Fruit fly (Drosophila melanogaster): Measurements from ENCODE around the gene rst.

The rst gene

DNA sequence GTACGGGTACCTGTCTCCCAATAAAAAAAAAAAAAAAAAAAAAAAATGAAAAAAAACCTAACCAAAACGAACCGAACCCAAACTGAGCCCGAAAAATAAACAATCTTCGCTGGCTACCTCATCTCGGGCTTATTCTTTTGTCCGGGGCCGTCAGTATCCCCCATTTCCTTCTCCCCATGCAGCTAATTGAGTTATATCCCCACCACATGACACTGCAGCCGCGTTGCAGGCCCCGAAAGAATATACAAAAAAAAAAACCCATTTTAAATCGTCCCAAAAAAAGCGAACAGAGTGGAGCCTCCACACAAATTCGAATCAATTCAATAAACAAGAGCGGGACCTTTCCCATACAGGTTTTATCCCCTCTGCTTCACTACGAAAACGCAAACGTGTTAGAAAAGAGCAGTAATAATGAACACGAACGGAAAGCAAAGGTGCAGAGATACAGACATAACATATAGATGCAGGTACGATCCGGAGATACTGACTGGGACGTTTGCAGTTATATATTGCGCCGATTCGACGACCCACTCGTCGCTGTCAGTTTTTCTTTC, 8.9 kb downstream of the rst start:
- TF ChIP-seq ovo (GFP tag; optimal IDR thresholded peaks at IDR 0.05) (no peak), Crg-1 (GFP tag; optimal IDR thresholded peaks at IDR 0.05) (no peak), CG7101 (tag; optimal IDR thresholded peaks at IDR 0.05) (no peak), CG1620 (GFP tag; optimal IDR thresholded peaks at IDR 0.05) (no peak), toe (GFP tag; optimal IDR thresholded peaks at IDR 0.05) (no peak), kay (GFP tag; ENCODE audit: borderline replicate concordance) (no peak)

DNA sequence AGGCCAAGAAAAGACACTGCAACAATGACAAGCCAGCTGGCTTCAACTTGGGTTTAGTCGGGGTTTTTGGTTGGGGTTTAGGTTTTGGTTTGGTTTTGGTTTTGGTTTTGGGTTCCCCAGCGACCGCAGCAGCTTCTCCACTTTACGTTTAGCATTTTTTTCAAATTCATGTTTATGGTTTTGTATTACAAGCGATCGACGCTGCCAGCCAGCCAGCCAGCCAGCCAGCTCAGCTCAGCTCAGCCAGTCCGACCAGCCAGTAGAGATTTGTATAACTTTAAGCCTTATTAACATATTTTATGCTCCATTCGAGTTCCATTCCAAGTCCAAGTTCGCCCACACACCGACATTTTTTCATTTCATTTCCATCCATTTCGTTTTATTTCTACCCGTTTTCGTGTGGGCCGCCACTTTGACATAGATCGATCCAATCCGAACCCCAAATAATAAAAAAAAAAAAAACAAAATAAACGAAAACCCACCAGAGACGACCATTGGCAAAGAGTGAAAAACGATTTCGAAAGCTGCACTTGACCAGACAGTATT, 9.8 kb downstream of the rst start:
- TF ChIP-seq tj (GFP tag; optimal IDR thresholded peaks at IDR 0.05) (no peak), Mnt (GFP tag; optimal IDR thresholded peaks at IDR 0.05) (no peak), Clk (GFP tag; optimal IDR thresholded peaks at IDR 0.05) (no peak), CG11617 (GFP tag; optimal IDR thresholded peaks at IDR 0.05) (no peak), CG1620 (GFP tag; optimal IDR thresholded peaks at IDR 0.05) (no peak), CG7101 (tag; optimal IDR thresholded peaks at IDR 0.05) (no peak), CG7045 (GFP tag; optimal IDR thresholded peaks at IDR 0.05) (no peak), ovo (GFP tag; optimal IDR thresholded peaks at IDR 0.05) (no peak), bab1 (GFP tag; optimal IDR thresholded peaks at IDR 0.05) (no peak), cnc (optimal IDR thresholded peaks at IDR 0.05) (no peak), kay (GFP tag; ENCODE audit: borderline replicate concordance) (no peak), pad (GFP tag; optimal IDR thresholded peaks at IDR 0.05) (no peak), Crg-1 (GFP tag; optimal IDR thresholded peaks at IDR 0.05) (no peak), cic (GFP tag; optimal IDR thresholded peaks at IDR 0.05) (no peak)

DNA sequence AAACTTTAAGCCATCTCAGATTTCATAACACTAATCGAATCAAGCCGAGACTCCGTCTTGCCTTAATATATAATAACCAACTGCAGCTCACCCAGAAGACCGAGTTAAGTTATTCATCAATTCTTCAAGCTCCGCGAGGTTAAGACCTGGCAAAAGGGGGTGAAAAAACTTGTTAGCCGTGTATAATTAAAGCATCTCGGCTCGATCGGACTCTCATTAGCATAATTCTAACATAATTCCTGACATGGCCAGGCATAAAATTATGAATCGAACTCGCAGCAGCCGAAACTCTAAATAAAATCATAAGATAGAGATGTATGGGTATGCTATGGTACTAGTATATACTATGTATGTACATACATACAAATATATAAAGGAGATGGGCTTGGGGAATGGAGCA, 10.5 kb downstream of the rst start:
- TF ChIP-seq cic (GFP tag; optimal IDR thresholded peaks at IDR 0.05) (no peak), CG1620 (GFP tag; optimal IDR thresholded peaks at IDR 0.05) (no peak), Crg-1 (GFP tag; optimal IDR thresholded peaks at IDR 0.05) (no peak), CG12768 (GFP tag; optimal IDR thresholded peaks at IDR 0.05) (no peak), pad (GFP tag; optimal IDR thresholded peaks at IDR 0.05) (no peak), CG14711 (tag; optimal IDR thresholded peaks at IDR 0.05) (no peak), CG11617 (GFP tag; optimal IDR thresholded peaks at IDR 0.05) (no peak), bab1 (GFP tag; optimal IDR thresholded peaks at IDR 0.05) (no peak), ovo (GFP tag; optimal IDR thresholded peaks at IDR 0.05) (no peak), CG5204 (GFP tag; optimal IDR thresholded peaks at IDR 0.05) (no peak), kay (GFP tag; ENCODE audit: borderline replicate concordance) (no peak), Mnt (GFP tag; optimal IDR thresholded peaks at IDR 0.05) (no peak), Clk (GFP tag; optimal IDR thresholded peaks at IDR 0.05) (no peak), toe (GFP tag; optimal IDR thresholded peaks at IDR 0.05) (no peak), CG7045 (GFP tag; optimal IDR thresholded peaks at IDR 0.05) (no peak), cnc (optimal IDR thresholded peaks at IDR 0.05) (no peak), tj (GFP tag; optimal IDR thresholded peaks at IDR 0.05) (no peak), CG33017 (tag; optimal IDR thresholded peaks at IDR 0.05) (no peak), CG7101 (tag; optimal IDR thresholded peaks at IDR 0.05) (no peak), Hr96 (GFP tag; optimal IDR thresholded peaks at IDR 0.05) (no peak)

DNA sequence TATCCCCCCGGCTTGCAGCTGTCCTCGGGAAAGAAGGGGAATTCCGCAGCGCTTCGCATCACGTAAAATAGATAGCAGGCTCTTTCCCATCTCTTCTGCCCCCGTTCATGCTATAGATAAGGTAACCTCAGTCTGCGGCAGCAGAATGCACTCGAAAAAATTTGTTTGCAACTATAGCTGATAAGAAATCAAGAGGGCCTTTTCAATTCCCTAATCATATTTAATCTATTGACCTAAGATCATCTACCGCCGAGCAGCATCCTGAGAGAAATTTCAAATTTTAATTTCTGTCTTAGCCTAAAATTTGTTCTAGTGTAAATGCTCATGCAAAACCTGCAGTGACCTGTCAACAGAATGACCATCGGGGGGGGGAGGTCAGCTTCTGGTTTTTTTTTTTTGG, 17.0 kb downstream of the rst start:
- TF ChIP-seq toe (GFP tag; optimal IDR thresholded peaks at IDR 0.05) = no peak
- no peak for TF ChIP-seq Clk (GFP tag; optimal IDR thresholded peaks at IDR 0.05)
- TF ChIP-seq cnc (optimal IDR thresholded peaks at IDR 0.05) = no peak
- no peak for TF ChIP-seq Hr96 (GFP tag; optimal IDR thresholded peaks at IDR 0.05)
- no peak for TF ChIP-seq pad (GFP tag; optimal IDR thresholded peaks at IDR 0.05)
- no peak for TF ChIP-seq CG12768 (GFP tag; optimal IDR thresholded peaks at IDR 0.05)
- no peak for TF ChIP-seq ovo (GFP tag; optimal IDR thresholded peaks at IDR 0.05)
- no peak for TF ChIP-seq kay (GFP tag; ENCODE audit: borderline replicate concordance)

DNA sequence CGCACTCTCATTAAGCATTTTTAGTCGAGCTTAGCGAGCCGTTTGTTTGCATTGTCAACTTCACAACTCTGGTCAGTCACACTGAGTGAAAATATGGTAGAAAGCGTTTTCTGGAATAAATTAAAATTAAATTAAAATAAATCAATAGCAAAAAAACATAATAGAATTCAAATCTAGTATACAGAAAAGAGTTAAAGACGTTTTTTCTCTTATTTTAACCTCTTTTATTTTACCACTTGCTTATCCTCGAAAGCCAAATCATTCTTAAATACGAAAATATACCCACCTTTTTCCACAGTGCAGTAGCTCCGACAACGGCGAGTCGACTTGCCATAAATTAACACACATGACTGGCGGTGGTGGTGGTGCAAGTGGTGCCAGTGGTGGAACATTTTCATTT, 22.0 kb downstream of the rst start:
- TF ChIP-seq Hr96 (GFP tag; optimal IDR thresholded peaks at IDR 0.05) (no peak), ovo (GFP tag; optimal IDR thresholded peaks at IDR 0.05) (no peak), CG7101 (tag; optimal IDR thresholded peaks at IDR 0.05) (no peak), pad (GFP tag; optimal IDR thresholded peaks at IDR 0.05) (no peak), CG7045 (GFP tag; optimal IDR thresholded peaks at IDR 0.05) (no peak)

DNA sequence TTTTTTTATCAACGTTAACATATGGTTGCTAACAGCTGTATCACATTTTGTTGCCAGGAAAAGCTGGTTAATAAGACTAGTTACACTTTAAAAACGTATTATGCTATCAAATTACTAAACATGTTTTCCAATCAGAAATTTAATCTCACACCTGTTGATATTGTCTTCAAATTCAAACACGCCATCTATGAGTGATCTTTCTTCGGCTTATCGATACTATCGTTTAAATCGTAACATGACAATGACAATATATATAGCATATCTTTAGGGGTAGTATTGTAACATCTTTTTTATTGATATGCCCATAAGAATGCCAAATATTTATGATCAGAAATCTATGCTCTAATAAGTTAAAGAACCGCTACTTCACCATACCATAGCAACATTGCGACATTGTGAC, 24.5 kb downstream of the rst start:
- TF ChIP-seq toe (GFP tag; optimal IDR thresholded peaks at IDR 0.05) = no peak
- TF ChIP-seq bab1 (GFP tag; optimal IDR thresholded peaks at IDR 0.05) = peak; percentile 7
- TF ChIP-seq Hr96 (GFP tag; optimal IDR thresholded peaks at IDR 0.05) = peak; percentile 15
- no peak for TF ChIP-seq cic (GFP tag; optimal IDR thresholded peaks at IDR 0.05)
- TF ChIP-seq CG33017 (tag; optimal IDR thresholded peaks at IDR 0.05) = no peak
- no peak for TF ChIP-seq CG5204 (GFP tag; optimal IDR thresholded peaks at IDR 0.05)
- peak; percentile 70 for TF ChIP-seq kay (GFP tag; ENCODE audit: borderline replicate concordance)
- no peak for TF ChIP-seq CG1620 (GFP tag; optimal IDR thresholded peaks at IDR 0.05)
- no peak for TF ChIP-seq CG7045 (GFP tag; optimal IDR thresholded peaks at IDR 0.05)
- TF ChIP-seq CG14711 (tag; optimal IDR thresholded peaks at IDR 0.05) = no peak

DNA sequence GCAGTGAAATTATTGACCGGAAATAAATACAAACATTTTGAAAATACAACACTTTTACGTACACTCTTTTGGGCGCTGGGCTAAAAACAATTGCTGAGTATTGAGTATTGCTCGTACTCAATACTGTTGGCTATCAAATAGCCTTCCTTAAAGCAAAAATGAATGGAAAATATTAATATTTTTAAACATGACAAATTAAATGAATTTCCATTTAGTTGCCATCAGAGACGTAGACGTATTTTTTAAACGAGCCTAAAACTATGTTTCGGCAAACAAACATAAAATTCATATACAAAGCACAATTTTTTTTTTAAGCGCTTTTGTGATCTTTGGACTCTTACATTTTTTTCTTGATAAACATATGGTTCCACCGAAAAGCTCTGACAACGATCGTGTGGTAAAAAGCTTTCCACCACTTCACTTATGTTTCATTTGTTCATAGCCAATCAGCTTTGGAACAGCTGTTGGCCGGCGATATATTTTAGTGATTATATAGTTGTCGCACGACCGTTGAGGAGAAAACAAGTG, 26.0 kb downstream of the rst start, which contains the start of gene CG3603:
TSS of gene CG3603 (plus strand) at position 490 of the 528 bp plus-strand sequence.
- TF ChIP-seq CG7101 (tag; optimal IDR thresholded peaks at IDR 0.05) (no peak), tj (GFP tag; optimal IDR thresholded peaks at IDR 0.05) (peak; percentile 55), kay (GFP tag; ENCODE audit: borderline replicate concordance) (peak; percentile 93), Hr96 (GFP tag; optimal IDR thresholded peaks at IDR 0.05) (peak; percentile 73), CG12768 (GFP tag; optimal IDR thresholded peaks at IDR 0.05) (peak; percentile 55), CG1620 (GFP tag; optimal IDR thresholded peaks at IDR 0.05) (no peak), ovo (GFP tag; optimal IDR thresholded peaks at IDR 0.05) (peak; percentile 5), Clk (GFP tag; optimal IDR thresholded peaks at IDR 0.05) (no peak), pad (GFP tag; optimal IDR thresholded peaks at IDR 0.05) (no peak), CG7045 (GFP tag; optimal IDR thresholded peaks at IDR 0.05) (no peak), cnc (optimal IDR thresholded peaks at IDR 0.05) (no peak), Crg-1 (GFP tag; optimal IDR thresholded peaks at IDR 0.05) (no peak), cic (GFP tag; optimal IDR thresholded peaks at IDR 0.05) (no peak), Mnt (GFP tag; optimal IDR thresholded peaks at IDR 0.05) (no peak), CG5204 (GFP tag; optimal IDR thresholded peaks at IDR 0.05) (no peak), toe (GFP tag; optimal IDR thresholded peaks at IDR 0.05) (peak; percentile 50), CG11617 (GFP tag; optimal IDR thresholded peaks at IDR 0.05) (peak; percentile 45), CG14711 (tag; optimal IDR thresholded peaks at IDR 0.05) (peak; percentile 44), CG33017 (tag; optimal IDR thresholded peaks at IDR 0.05) (no peak), bab1 (GFP tag; optimal IDR thresholded peaks at IDR 0.05) (peak; percentile 56)
